Worm (Caenorhabditis elegans): ENCODE results near the gene nuo-1.

- TF ChIP-seq lin-39 (tag; optimal IDR thresholded peaks at IDR 0.05) (no peak), unc-62 (GFP tag; optimal IDR thresholded peaks at IDR 0.05) (no peak), nhr-25 (tag; optimal IDR thresholded peaks at IDR 0.05) (no peak), lsy-2 (tag; optimal IDR thresholded peaks at IDR 0.05) (no peak), skn-1 (tag; optimal IDR thresholded peaks at IDR 0.05) (no peak), unc-55 (GFP tag; optimal IDR thresholded peaks at IDR 0.05) (no peak), ztf-11 (tag; optimal IDR thresholded peaks at IDR 0.05) (no peak)
Observed at ce11 chrII:11072565-11072964, 25.1 kb upstream of the nuo-1 start.
